Worm (Caenorhabditis elegans) whole organism, L3 larva: Measurements from ENCODE around the gene hacd-1.

Source experiments
- R02D3.7 ChIP-seq: fragments of 150-350 bp; optimal IDR thresholded peaks from 2 replicates; lab custom pipeline; 2014; ENCODE audit warnings: missing biosample characterization, missing genetic modification characterization
- lin-15B ChIP-seq: fragments of 150-350 bp; optimal IDR thresholded peaks from 2 replicates; lab custom pipeline; 2014; ENCODE audit warnings: missing biosample characterization, missing genetic modification characterization
- nhr-76 ChIP-seq: fragments of 150-350 bp; sonication (generic microtip); optimal IDR thresholded peaks from 5 replicates; lab custom pipeline; 2014; ENCODE audit warnings: missing biosample characterization, missing genetic modification characterization
- pha-4 ChIP-seq: fragments of 150-350 bp; optimal IDR thresholded peaks from 2 replicates; lab custom pipeline; 2014; ENCODE audit warnings: missing biosample characterization, missing genetic modification reagents, missing genetic modification characterization
- snpc-4 ChIP-seq: fragments of 150-350 bp; optimal IDR thresholded peaks from 2 replicates; lab custom pipeline; 2014; ENCODE audit warnings: missing biosample characterization, missing genetic modification characterization
- tbx-2 ChIP-seq: sonication (generic microtip); optimal IDR thresholded peaks from 2 replicates; lab custom pipeline; 2016; ENCODE audit warnings: mild to moderate bottlenecking, missing genetic modification characterization, missing compliant biosample characterization
- unc-62 ChIP-seq: fragments of 150-350 bp; sonication (generic microtip); optimal IDR thresholded peaks from 4 replicates; lab custom pipeline; 2014; ENCODE audit warnings: missing biosample characterization, missing genetic modification reagents, missing genetic modification characterization
- zag-1 ChIP-seq: fragments of 150-350 bp; optimal IDR thresholded peaks from 2 replicates; lab custom pipeline; 2014; ENCODE audit warnings: missing biosample characterization, missing genetic modification characterization
- ztf-11 ChIP-seq: fragments of 150-350 bp; optimal IDR thresholded peaks from 2 replicates; lab custom pipeline; 2014; ENCODE audit warnings: missing biosample characterization, missing genetic modification characterization

- TF ChIP-seq tbx-2 (tag; lab: Kevin White, UChicago), result no peak
- no peak for TF ChIP-seq R02D3.7 (tag; lab: Kevin White, UChicago)
- TF ChIP-seq unc-62 (GFP tag; lab: Kevin White, UChicago), result no peak
- no peak for TF ChIP-seq nhr-76
- TF ChIP-seq snpc-4 (tag; lab: Kevin White, UChicago), result no peak
- no peak for TF ChIP-seq pha-4
- TF ChIP-seq zag-1 (tag; lab: Kevin White, UChicago), result no peak
- TF ChIP-seq ztf-11 (tag; lab: Kevin White, UChicago), result no peak
- TF ChIP-seq lin-15B (tag; lab: Kevin White, UChicago), result no peak
These were observed 49.4 kb upstream of the hacd-1 start for ce11 chrV:1410727-1411126.
